Fruit fly (Drosophila melanogaster) whole organism, pupa: ENCODE data around the gene CG12672.

Experiments used
- CG10348 ChIP-seq: fragments of 200-800 bp; sonication (Bioruptor generic); IDR thresholded peaks from 2 replicates; pipeline ENCODE4 v1.3.6; 2022; ENCODE audit warnings: missing biosample characterization, missing genetic modification characterization
- CG12605 ChIP-seq: fragments of 200-800 bp; sonication (Bioruptor generic); IDR thresholded peaks from 2 replicates; pipeline ENCODE4 v1.3.6; 2022; ENCODE audit warnings: missing biosample characterization, missing genetic modification characterization
- CG13204 ChIP-seq: fragments of 200-800 bp; sonication (Bioruptor generic); optimal IDR thresholded peaks from 2 replicates; lab custom pipeline; 2018; ENCODE audit warnings: missing biosample characterization, mild to moderate bottlenecking, missing genetic modification characterization, moderate library complexity
- CG14655 ChIP-seq: fragments of 200-800 bp; sonication (Bioruptor generic); optimal IDR thresholded peaks from 3 replicates; lab custom pipeline; 2017; ENCODE audit warnings: mild to moderate bottlenecking, missing biosample characterization, missing genetic modification reagents, missing genetic modification characterization
- CG15710 ChIP-seq: fragments of 200-800 bp; sonication (Bioruptor generic); optimal IDR thresholded peaks from 2 replicates; lab custom pipeline; 2018; ENCODE audit warnings: missing biosample characterization, mild to moderate bottlenecking, missing genetic modification characterization, moderate library complexity
- CG17806 ChIP-seq: fragments of 200-800 bp; sonication (Bioruptor generic); optimal IDR thresholded peaks from 2 replicates; lab custom pipeline; 2018; ENCODE audit warnings: missing biosample characterization, mild to moderate bottlenecking, missing genetic modification characterization, moderate library complexity
- CG32121 ChIP-seq: fragments of 200-800 bp; sonication (Bioruptor generic); IDR thresholded peaks from 2 replicates; pipeline ENCODE4 v1.3.6; 2022; ENCODE audit warnings: missing biosample characterization, missing genetic modification characterization
- CG34367 ChIP-seq: fragments of 200-800 bp; sonication (Bioruptor generic); optimal IDR thresholded peaks from 2 replicates; lab custom pipeline; 2018; ENCODE audit warnings: missing biosample characterization, mild to moderate bottlenecking, missing genetic modification characterization
- CG4496 ChIP-seq: fragments of 200-800 bp; sonication (Bioruptor generic); IDR thresholded peaks from 3 replicates; pipeline ENCODE4 v1.3.6; 2022; ENCODE audit warnings: missing biosample characterization, missing genetic modification characterization
- CG8159 ChIP-seq: fragments of 200-800 bp; sonication (Bioruptor generic); optimal IDR thresholded peaks from 3 replicates; lab custom pipeline; 2018; ENCODE audit warnings: missing biosample characterization, mild to moderate bottlenecking, missing genetic modification characterization, moderate library complexity
- CG8301 ChIP-seq: fragments of 200-800 bp; sonication (Bioruptor generic); optimal IDR thresholded peaks from 2 replicates; lab custom pipeline; 2018; ENCODE audit warnings: missing biosample characterization, mild to moderate bottlenecking, missing genetic modification characterization
- CG9948 ChIP-seq: fragments of 200-800 bp; sonication (Bioruptor generic); optimal IDR thresholded peaks from 2 replicates; lab custom pipeline; 2018; ENCODE audit warnings: missing biosample characterization, mild to moderate bottlenecking, missing genetic modification characterization, moderate library complexity
- D1 ChIP-seq: fragments of 200-800 bp; sonication (Bioruptor generic); optimal IDR thresholded peaks from 2 replicates; lab custom pipeline; 2018; ENCODE audit warnings: missing biosample characterization, mild to moderate bottlenecking, missing genetic modification characterization, moderate library complexity
- EcR ChIP-seq: fragments of 200-800 bp; sonication (Bioruptor generic); optimal IDR thresholded peaks from 3 replicates; lab custom pipeline; 2019; ENCODE audit warnings: missing biosample characterization, missing genetic modification characterization, mild to moderate bottlenecking, moderate library complexity, missing genetic modification reagents
- Ets98B ChIP-seq: fragments of 200-800 bp; sonication (Bioruptor generic); IDR thresholded peaks from 2 replicates; pipeline ENCODE4 v1.3.6; 2022; ENCODE audit warnings: missing biosample characterization, missing genetic modification characterization
- Pif1A ChIP-seq: fragments of 200-800 bp; sonication (Bioruptor generic); optimal IDR thresholded peaks from 3 replicates; lab custom pipeline; 2016; ENCODE audit warnings: missing biosample characterization, missing genetic modification characterization
- Pif1B ChIP-seq: fragments of 200-800 bp; sonication (Bioruptor generic); optimal IDR thresholded peaks from 3 replicates; lab custom pipeline; 2016; ENCODE audit warnings: missing biosample characterization, missing genetic modification characterization
- Snoo ChIP-seq: fragments of 200-800 bp; sonication (Bioruptor generic); optimal IDR thresholded peaks from 3 replicates; lab custom pipeline; 2017; ENCODE audit warnings: missing biosample characterization, mild to moderate bottlenecking, missing genetic modification characterization, inconsistent platforms
- fd96Ca ChIP-seq: fragments of 200-800 bp; sonication (Bioruptor generic); IDR thresholded peaks from 3 replicates; pipeline ENCODE4 v1.3.6; 2022; ENCODE audit warnings: missing biosample characterization, missing genetic modification characterization
- gl ChIP-seq: fragments of 200-800 bp; sonication (Bioruptor generic); optimal IDR thresholded peaks from 2 replicates; lab custom pipeline; 2018; ENCODE audit warnings: missing biosample characterization, mild to moderate bottlenecking, missing genetic modification characterization
- rn ChIP-seq: fragments of 200-800 bp; sonication (Bioruptor generic); IDR thresholded peaks from 2 replicates; pipeline ENCODE4 v1.3.6; 2022; ENCODE audit warnings: missing biosample characterization, missing genetic modification characterization

Gene CG12672

dm6 chrX:18009438-18009837, 2.0 kb upstream of the CG12672 start:
- TF ChIP-seq CG15710 (tag; lab: Kevin White, UChicago): no peak
- TF ChIP-seq CG8159 (tag; lab: Kevin White, UChicago): no peak
- no peak for TF ChIP-seq CG4496 (GFP tag; lab: Robert Waterston, UW)
- TF ChIP-seq Ets98B: no peak
- TF ChIP-seq CG13204 (GFP tag; lab: Kevin White, UChicago): no peak
- TF ChIP-seq CG17806 (tag; lab: Kevin White, UChicago): no peak
- TF ChIP-seq CG32121 (GFP tag; lab: Robert Waterston, UW): no peak
- TF ChIP-seq Pif1B (GFP tag; lab: Kevin White, UChicago): no peak
- no peak for TF ChIP-seq gl (tag; lab: Kevin White, UChicago)
- TF ChIP-seq CG12605 (GFP tag; lab: Robert Waterston, UW): no peak
- TF ChIP-seq rn (GFP tag; lab: Robert Waterston, UW): no peak
- no peak for TF ChIP-seq CG8301 (tag; lab: Kevin White, UChicago)
- TF ChIP-seq CG14655 (GFP tag; lab: Kevin White, UChicago): no peak
- no peak for TF ChIP-seq Snoo
- TF ChIP-seq EcR (GFP tag; lab: Kevin White, UChicago): no peak

dm6 chrX:18003772-18004569, 3.4 kb downstream of the CG12672 start:
- TF ChIP-seq Pif1A (no peak), CG8159 (tag; lab: Kevin White, UChicago) (peak; percentile 10), CG17806 (tag; lab: Kevin White, UChicago) (no peak)
- TF ChIP-seq, all 21 proteins: peak for 1

- no peak for TF ChIP-seq CG8159 (tag; lab: Kevin White, UChicago)
- TF ChIP-seq CG8301 (tag; lab: Kevin White, UChicago): no peak
- no peak for TF ChIP-seq CG17806 (tag; lab: Kevin White, UChicago)
- TF ChIP-seq CG32121 (GFP tag; lab: Robert Waterston, UW): no peak
- no peak for TF ChIP-seq Snoo
- TF ChIP-seq fd96Ca (GFP tag; lab: Robert Waterston, UW): no peak
- TF ChIP-seq CG13204 (GFP tag; lab: Kevin White, UChicago): no peak
- TF ChIP-seq EcR (GFP tag; lab: Kevin White, UChicago): no peak
- TF ChIP-seq Pif1B (GFP tag; lab: Kevin White, UChicago): no peak
- no peak for TF ChIP-seq Ets98B
- no peak for TF ChIP-seq CG34367
- TF ChIP-seq CG4496 (GFP tag; lab: Robert Waterston, UW): no peak
- no peak for TF ChIP-seq CG9948 (tag; lab: Kevin White, UChicago)
- TF ChIP-seq CG12605 (GFP tag; lab: Robert Waterston, UW): no peak
Observed at dm6 chrX:17995535-17995934, 11.9 kb downstream of the CG12672 start.

- TF ChIP-seq CG8301 (tag; lab: Kevin White, UChicago) (no peak), CG10348 (GFP tag; lab: Robert Waterston, UW) (no peak), CG9948 (tag; lab: Kevin White, UChicago) (no peak), D1 (tag; lab: Kevin White, UChicago) (no peak), CG34367 (no peak), Pif1B (GFP tag; lab: Kevin White, UChicago) (no peak), rn (GFP tag; lab: Robert Waterston, UW) (no peak), CG32121 (GFP tag; lab: Robert Waterston, UW) (no peak), CG4496 (GFP tag; lab: Robert Waterston, UW) (no peak), fd96Ca (GFP tag; lab: Robert Waterston, UW) (no peak), Snoo (no peak), Ets98B (no peak), CG15710 (tag; lab: Kevin White, UChicago) (no peak), Pif1A (no peak), CG14655 (GFP tag; lab: Kevin White, UChicago) (no peak), CG13204 (GFP tag; lab: Kevin White, UChicago) (no peak), CG17806 (tag; lab: Kevin White, UChicago) (no peak), CG12605 (GFP tag; lab: Robert Waterston, UW) (no peak)
Observed at dm6 chrX:17968134-17968533, 39.3 kb downstream of the CG12672 start.

dm6 chrX:17967046-17967445, 40.4 kb downstream of the CG12672 start:
- no peak for TF ChIP-seq CG13204 (GFP tag; lab: Kevin White, UChicago)
- TF ChIP-seq Ets98B: no peak
- TF ChIP-seq CG9948 (tag; lab: Kevin White, UChicago): no peak
- no peak for TF ChIP-seq Pif1A
- no peak for TF ChIP-seq CG10348 (GFP tag; lab: Robert Waterston, UW)
- TF ChIP-seq Pif1B (GFP tag; lab: Kevin White, UChicago): no peak
- no peak for TF ChIP-seq CG34367
- TF ChIP-seq CG4496 (GFP tag; lab: Robert Waterston, UW): no peak
- no peak for TF ChIP-seq D1 (tag; lab: Kevin White, UChicago)
- no peak for TF ChIP-seq CG14655 (GFP tag; lab: Kevin White, UChicago)
- no peak for TF ChIP-seq CG17806 (tag; lab: Kevin White, UChicago)
- no peak for TF ChIP-seq CG8159 (tag; lab: Kevin White, UChicago)
- no peak for TF ChIP-seq EcR (GFP tag; lab: Kevin White, UChicago)
- TF ChIP-seq CG12605 (GFP tag; lab: Robert Waterston, UW): no peak
- TF ChIP-seq Snoo: no peak
- no peak for TF ChIP-seq rn (GFP tag; lab: Robert Waterston, UW)
- TF ChIP-seq gl (tag; lab: Kevin White, UChicago): no peak
